Worm (Caenorhabditis elegans): ENCODE results near the gene M03C11.1.

DNA sequence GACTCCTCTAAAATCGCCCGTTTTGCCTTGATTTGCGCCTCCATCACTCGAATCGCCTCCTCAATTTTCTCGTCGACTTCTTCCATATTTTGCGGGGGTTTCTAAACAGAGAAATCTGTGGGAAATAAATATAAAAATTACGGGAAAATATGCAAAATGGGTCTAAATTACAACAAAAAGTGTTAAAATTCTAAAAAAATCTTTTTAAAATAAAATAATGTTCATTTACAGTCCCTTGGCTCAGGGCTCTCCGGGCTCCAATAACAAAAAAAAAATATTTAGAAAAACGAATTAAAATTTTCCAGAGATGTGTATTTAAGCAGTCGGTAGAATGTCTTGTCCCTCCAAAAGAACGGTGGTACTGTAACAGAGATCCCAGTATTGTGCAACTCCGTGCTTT, 28.0 kb upstream of the M03C11.1 start, which contains the start of gene M03C11.6:
- TF ChIP-seq ceh-24 (tag; optimal IDR thresholded peaks at IDR 0.05) (no peak), hlh-30 (tag; optimal IDR thresholded peaks at IDR 0.05; ENCODE audit: insufficient read depth) (no peak), nhr-11 (tag; optimal IDR thresholded peaks at IDR 0.05) (no peak), fkh-10 (GFP tag; optimal IDR thresholded peaks at IDR 0.05) (no peak), ceh-22 (tag; optimal IDR thresholded peaks at IDR 0.05) (no peak), syd-9 (tag; optimal IDR thresholded peaks at IDR 0.05) (no peak), gmeb-2 (tag; optimal IDR thresholded peaks at IDR 0.05) (no peak), pha-4 (tag; optimal IDR thresholded peaks at IDR 0.05) (no peak), pat-9 (tag; optimal IDR thresholded peaks at IDR 0.05) (no peak), C08G9.2 (tag; optimal IDR thresholded peaks at IDR 0.05) (no peak), ceh-48 (tag; optimal IDR thresholded peaks at IDR 0.05) (no peak)

Data from whole organism, late embryonic.